Worm (Caenorhabditis elegans) whole organism, mixed stage, embryonic: ENCODE results near the gene sumv-2.

ENCODE experiments used
- M03D4.4 ChIP-seq: sonication (generic microtip); optimal IDR thresholded peaks from 2 replicates; lab custom pipeline; 2017; ENCODE audit warnings: mild to moderate bottlenecking, missing genetic modification characterization, missing compliant biosample characterization
- blmp-1 ChIP-seq: fragments of 150-350 bp; optimal IDR thresholded peaks from 2 replicates; lab custom pipeline; 2014; ENCODE audit warnings: missing biosample characterization, missing genetic modification characterization
- ces-1 ChIP-seq: fragments of 150-350 bp; optimal IDR thresholded peaks from 2 replicates; lab custom pipeline; 2014; ENCODE audit warnings: missing biosample characterization, missing genetic modification reagents, missing genetic modification characterization
- elt-3 ChIP-seq: fragments of 150-350 bp; optimal IDR thresholded peaks from 2 replicates; lab custom pipeline; 2014; ENCODE audit warnings: missing biosample characterization, missing genetic modification characterization
- ham-2 ChIP-seq: fragments of 200-800 bp; sonication (Bioruptor generic); optimal IDR thresholded peaks from 2 replicates; lab custom pipeline; 2018; ENCODE audit warnings: mild to moderate bottlenecking, missing genetic modification characterization, missing compliant biosample characterization
- mep-1 ChIP-seq: fragments of 150-350 bp; optimal IDR thresholded peaks from 2 replicates; lab custom pipeline; 2017; ENCODE audit warnings: missing biosample characterization, missing genetic modification reagents, missing genetic modification characterization, inconsistent platforms
- nhr-12 ChIP-seq: fragments of 150-350 bp; optimal IDR thresholded peaks from 2 replicates; lab custom pipeline; 2014; ENCODE audit warnings: missing biosample characterization, missing genetic modification characterization
- nhr-28 ChIP-seq: fragments of 150-350 bp; optimal IDR thresholded peaks from 2 replicates; lab custom pipeline; 2014; ENCODE audit warnings: missing biosample characterization, missing genetic modification characterization
- pha-4 ChIP-seq: fragments of 150-350 bp; optimal IDR thresholded peaks from 2 replicates; lab custom pipeline; 2018; ENCODE audit warnings: missing biosample characterization, missing genetic modification reagents, missing genetic modification characterization
- snpc-4 ChIP-seq: fragments of 150-350 bp; optimal IDR thresholded peaks from 2 replicates; lab custom pipeline; 2014; ENCODE audit warnings: missing biosample characterization, missing genetic modification characterization
- ztf-11 ChIP-seq: fragments of 150-350 bp; optimal IDR thresholded peaks from 2 replicates; lab custom pipeline; 2014; ENCODE audit warnings: missing biosample characterization, missing genetic modification characterization

ce11 chrV:4628517-4628930 lies 11.2 kb downstream of the sumv-2 start, which contains the start of gene pmt-2:
- no peak for TF ChIP-seq blmp-1 (tag; lab: Kevin White, UChicago)
- TF ChIP-seq snpc-4 = no peak
- TF ChIP-seq nhr-12 = no peak
- TF ChIP-seq M03D4.4 (tag; lab: Kevin White, UChicago) = no peak
- peak; percentile 55 for TF ChIP-seq ham-2 (GFP tag; lab: Kevin White, UChicago)
- TF ChIP-seq ces-1 (GFP tag; lab: Kevin White, UChicago) = no peak
- TF ChIP-seq nhr-28 (tag; lab: Kevin White, UChicago) = no peak
- TF ChIP-seq pha-4 = no peak
- TF ChIP-seq mep-1 (tag; lab: Kevin White, UChicago) = no peak
- no peak for TF ChIP-seq elt-3
- no peak for TF ChIP-seq ztf-11
